Fruit fly (Drosophila melanogaster) whole organism, embryonic: Measurements from ENCODE around the gene nwk.

Experiments used
- CG10654 ChIP-seq: fragments of 200-800 bp; sonication (Bioruptor generic); optimal IDR thresholded peaks from 2 replicates; lab custom pipeline; 2016; ENCODE audit warnings: missing biosample characterization, missing genetic modification characterization
- CG11247 ChIP-seq: fragments of 200-800 bp; sonication (Bioruptor generic); IDR thresholded peaks from 2 replicates; pipeline ENCODE4 v1.3.6; 2022; ENCODE audit warnings: missing biosample characterization, missing genetic modification characterization
- CG11398 ChIP-seq: fragments of 200-800 bp; sonication (Bioruptor generic); optimal IDR thresholded peaks from 2 replicates; lab custom pipeline; 2016; ENCODE audit warnings: missing biosample characterization, missing genetic modification characterization
- CG14441 ChIP-seq: fragments of 200-800 bp; sonication (Bioruptor generic); IDR thresholded peaks from 2 replicates; pipeline ENCODE4 v1.3.6; 2022; ENCODE audit warnings: missing biosample characterization, missing genetic modification characterization
- CG15011 ChIP-seq: fragments of 200-800 bp; sonication (Bioruptor generic); optimal IDR thresholded peaks from 3 replicates; lab custom pipeline; 2018; ENCODE audit warnings: missing biosample characterization, mild to moderate bottlenecking, missing genetic modification characterization
- CG15696 ChIP-seq: fragments of 200-800 bp; sonication (Bioruptor generic); optimal IDR thresholded peaks from 2 replicates; lab custom pipeline; 2019; ENCODE audit warnings: missing biosample characterization, mild to moderate bottlenecking, missing genetic modification characterization, moderate library complexity
- CG16779 ChIP-seq: fragments of 200-800 bp; sonication (Bioruptor generic); IDR thresholded peaks from 2 replicates; pipeline ENCODE4 v1.3.6; 2022; ENCODE audit warnings: missing biosample characterization, missing genetic modification characterization
- CG17829 ChIP-seq: fragments of 200-800 bp; optimal IDR thresholded peaks from 2 replicates; lab custom pipeline; 2019; ENCODE audit warnings: missing biosample characterization, mild to moderate bottlenecking, missing genetic modification characterization, moderate library complexity
- CG18262 ChIP-seq: fragments of 200-800 bp; optimal IDR thresholded peaks from 3 replicates; lab custom pipeline; 2019; ENCODE audit warnings: missing biosample characterization, mild to moderate bottlenecking, missing genetic modification characterization, moderate library complexity
- CG2129 ChIP-seq: fragments of 200-800 bp; sonication (Bioruptor generic); IDR thresholded peaks from 2 replicates; pipeline ENCODE4 v1.3.6; 2022; ENCODE audit warnings: missing biosample characterization, missing genetic modification characterization; ENCODE audit not compliant: partially characterized antibody
- CG2199 ChIP-seq: fragments of 200-800 bp; sonication (Bioruptor generic); IDR thresholded peaks from 3 replicates; pipeline ENCODE4 v1.3.6; 2022; ENCODE audit warnings: missing biosample characterization, missing genetic modification characterization
- CG3163 ChIP-seq: fragments of 200-800 bp; sonication (Bioruptor generic); optimal IDR thresholded peaks from 3 replicates; lab custom pipeline; 2016; ENCODE audit warnings: missing biosample characterization, missing genetic modification characterization
- CG3847 ChIP-seq: fragments of 200-800 bp; sonication (Bioruptor generic); IDR thresholded peaks from 2 replicates; pipeline ENCODE4 v1.3.6; 2022; ENCODE audit warnings: missing biosample characterization, missing genetic modification characterization
- CG43689 ChIP-seq: fragments of 200-800 bp; sonication (Bioruptor generic); IDR thresholded peaks from 2 replicates; pipeline ENCODE4 v1.3.6; 2022; ENCODE audit warnings: missing biosample characterization, missing genetic modification characterization
- CG4617 ChIP-seq: fragments of 200-800 bp; sonication (Bioruptor generic); optimal IDR thresholded peaks from 3 replicates; lab custom pipeline; 2016; ENCODE audit warnings: missing biosample characterization, missing genetic modification characterization, borderline replicate concordance
- CG4730 ChIP-seq: fragments of 200-800 bp; sonication (Bioruptor generic); IDR thresholded peaks from 2 replicates; pipeline ENCODE4 v1.3.6; 2022; ENCODE audit warnings: missing biosample characterization, missing genetic modification characterization
- CG4854 ChIP-seq: fragments of 200-800 bp; sonication (Bioruptor generic); optimal IDR thresholded peaks from 2 replicates; lab custom pipeline; 2016; ENCODE audit warnings: missing biosample characterization, missing genetic modification characterization, inconsistent platforms
- CG6175 ChIP-seq: fragments of 200-800 bp; sonication (Bioruptor generic); IDR thresholded peaks from 3 replicates; pipeline ENCODE4 v1.3.6; 2022; ENCODE audit warnings: missing biosample characterization, missing genetic modification characterization
- CG8388 ChIP-seq: fragments of 200-800 bp; sonication (Bioruptor generic); optimal IDR thresholded peaks from 2 replicates; lab custom pipeline; 2019; ENCODE audit warnings: missing biosample characterization, mild to moderate bottlenecking, missing genetic modification characterization, moderate library complexity
- CG9437 ChIP-seq: fragments of 200-800 bp; sonication (Bioruptor generic); optimal IDR thresholded peaks from 2 replicates; lab custom pipeline; 2018; ENCODE audit warnings: missing biosample characterization, mild to moderate bottlenecking, missing genetic modification characterization
- CG9817 ChIP-seq: fragments of 200-800 bp; sonication (Bioruptor generic); optimal IDR thresholded peaks from 2 replicates; lab custom pipeline; 2018; ENCODE audit warnings: missing biosample characterization, mild to moderate bottlenecking, missing genetic modification characterization, moderate library complexity
- Doc2 ChIP-seq: fragments of 200-800 bp; sonication (Bioruptor generic); IDR thresholded peaks from 2 replicates; pipeline ENCODE4 v1.3.6; 2022; ENCODE audit warnings: missing biosample characterization, missing genetic modification characterization
- Ets65A ChIP-seq: fragments of 200-800 bp; sonication (Bioruptor generic); peaks from one replicate; lab custom pipeline; 2016; ENCODE audit warnings: missing biosample characterization, missing genetic modification characterization
- HmgZ ChIP-seq: fragments of 200-800 bp; sonication (Bioruptor generic); optimal IDR thresholded peaks from 2 replicates; lab custom pipeline; 2018; ENCODE audit warnings: missing biosample characterization, mild to moderate bottlenecking, missing genetic modification characterization
- Hr39 ChIP-seq: fragments of >200 bp; optimal IDR thresholded peaks from 2 replicates; lab custom pipeline; 2017
- Jarid2 ChIP-seq: fragments of 200-800 bp; sonication (Bioruptor generic); optimal IDR thresholded peaks from 3 replicates; lab custom pipeline; 2017; ENCODE audit warnings: mild to moderate bottlenecking, missing biosample characterization, missing genetic modification reagents, missing genetic modification characterization
- Nf-YA ChIP-seq: fragments of 200-800 bp; sonication (Bioruptor generic); IDR thresholded peaks from 2 replicates; pipeline ENCODE4 v1.3.6; 2022; ENCODE audit warnings: missing biosample characterization, missing genetic modification characterization
- Side ChIP-seq: fragments of 200-800 bp; sonication (Bioruptor generic); optimal IDR thresholded peaks from 2 replicates; lab custom pipeline; 2016; ENCODE audit warnings: missing biosample characterization, missing genetic modification characterization
- Sox100B ChIP-seq: fragments of 200-800 bp; sonication (Bioruptor generic); optimal IDR thresholded peaks from 3 replicates; lab custom pipeline; 2018; ENCODE audit warnings: missing biosample characterization, mild to moderate bottlenecking, missing genetic modification characterization
- Ssrp ChIP-seq: fragments of 200-800 bp; sonication (Bioruptor generic); optimal IDR thresholded peaks from 2 replicates; lab custom pipeline; 2018; ENCODE audit warnings: missing biosample characterization, mild to moderate bottlenecking, missing genetic modification characterization, moderate library complexity
- Taf1 ChIP-seq: fragments of 200-800 bp; sonication (Bioruptor generic); IDR thresholded peaks from 2 replicates; pipeline ENCODE4 v1.3.6; 2022; ENCODE audit warnings: missing biosample characterization, missing genetic modification characterization
- Xbp1 ChIP-seq: fragments of 200-800 bp; sonication (Bioruptor generic); optimal IDR thresholded peaks from 3 replicates; lab custom pipeline; 2016; ENCODE audit warnings: missing biosample characterization, mild to moderate bottlenecking, missing genetic modification characterization
- ap ChIP-seq: fragments of 200-800 bp; sonication (Bioruptor generic); IDR thresholded peaks from 2 replicates; pipeline ENCODE4 v1.3.6; 2022; ENCODE audit warnings: missing biosample characterization, missing genetic modification characterization
- ase ChIP-seq: fragments of 200-800 bp; sonication (Bioruptor generic); IDR thresholded peaks from 3 replicates; pipeline ENCODE4 v1.3.6; 2022; ENCODE audit warnings: missing biosample characterization, missing genetic modification characterization
- bsh ChIP-seq, 2 experiments: fragments of 200-800 bp; sonication (Bioruptor generic); optimal IDR thresholded peaks; 2 replicates each; lab custom pipeline; 2017 to 2018; ENCODE audit warnings: mild to moderate bottlenecking in 2 of 2, missing biosample characterization in 2 of 2, missing genetic modification characterization in 2 of 2, moderate library complexity in 1 of 2
- dysf ChIP-seq: fragments of 200-800 bp; sonication (Bioruptor generic); IDR thresholded peaks from 3 replicates; pipeline ENCODE4 v1.3.6; 2022; ENCODE audit warnings: missing biosample characterization, missing genetic modification characterization
- eve ChIP-seq, 2 experiments: fragments of >200 bp; optimal IDR thresholded peaks; 2 replicates each; lab custom pipeline; 2017; ENCODE audit warnings: missing biosample characterization in 2 of 2, missing genetic modification characterization in 2 of 2
- fd102C ChIP-seq: fragments of 200-800 bp; sonication (Bioruptor generic); optimal IDR thresholded peaks from 2 replicates; lab custom pipeline; 2018; ENCODE audit warnings: missing biosample characterization, mild to moderate bottlenecking, missing genetic modification characterization, moderate library complexity
- grau ChIP-seq: fragments of 200-800 bp; optimal IDR thresholded peaks from 3 replicates; lab custom pipeline; 2019; ENCODE audit warnings: missing biosample characterization, mild to moderate bottlenecking, missing genetic modification characterization, moderate library complexity
- gro ChIP-seq: fragments of 200-800 bp; sonication (Bioruptor generic); optimal IDR thresholded peaks from 2 replicates; lab custom pipeline; 2016; ENCODE audit warnings: missing biosample characterization, missing genetic modification characterization
- her ChIP-seq: fragments of 200-800 bp; sonication (Bioruptor generic); optimal IDR thresholded peaks from 2 replicates; lab custom pipeline; 2016; ENCODE audit warnings: missing biosample characterization, missing genetic modification characterization
- insv ChIP-seq, 2 experiments: fragments of 200-800 bp; sonication (Bioruptor generic); optimal IDR thresholded peaks; 3 replicates each; lab custom pipeline; 2016 to 2018; ENCODE audit warnings: missing biosample characterization in 2 of 2, missing genetic modification characterization in 2 of 2
- lmd ChIP-seq: fragments of 200-800 bp; sonication (Bioruptor generic); IDR thresholded peaks from 2 replicates; pipeline ENCODE4 v1.3.6; 2022; ENCODE audit warnings: missing biosample characterization, missing genetic modification characterization
- mam ChIP-seq: fragments of 200-800 bp; sonication (Bioruptor generic); optimal IDR thresholded peaks from 3 replicates; lab custom pipeline; 2016; ENCODE audit warnings: missing biosample characterization, missing genetic modification characterization
- mld ChIP-seq: fragments of 200-800 bp; sonication (Bioruptor generic); IDR thresholded peaks from 3 replicates; pipeline ENCODE4 v1.3.6; 2022; ENCODE audit warnings: missing biosample characterization, missing genetic modification characterization; ENCODE audit not compliant: partially characterized antibody
- pho ChIP-seq: fragments of 200-800 bp; sonication (Bioruptor generic); optimal IDR thresholded peaks from 2 replicates; lab custom pipeline; 2016; ENCODE audit warnings: missing biosample characterization, missing genetic modification characterization
- pita ChIP-seq: fragments of 200-800 bp; sonication (Bioruptor generic); optimal IDR thresholded peaks from 2 replicates; lab custom pipeline; 2017; ENCODE audit warnings: missing biosample characterization, mild to moderate bottlenecking, missing genetic modification characterization
- sd ChIP-seq: fragments of 200-800 bp; sonication (Bioruptor generic); optimal IDR thresholded peaks from 3 replicates; lab custom pipeline; 2018; ENCODE audit warnings: missing biosample characterization, mild to moderate bottlenecking, missing genetic modification characterization, moderate library complexity
- usp ChIP-seq: fragments of >200 bp; optimal IDR thresholded peaks from 2 replicates; lab custom pipeline; 2017; ENCODE audit warnings: missing biosample characterization, missing genetic modification characterization
- wdn ChIP-seq: fragments of 200-800 bp; sonication (Bioruptor generic); IDR thresholded peaks from 2 replicates; pipeline ENCODE4 v1.3.6; 2022; ENCODE audit warnings: missing biosample characterization, missing genetic modification characterization

The nwk gene

DNA sequence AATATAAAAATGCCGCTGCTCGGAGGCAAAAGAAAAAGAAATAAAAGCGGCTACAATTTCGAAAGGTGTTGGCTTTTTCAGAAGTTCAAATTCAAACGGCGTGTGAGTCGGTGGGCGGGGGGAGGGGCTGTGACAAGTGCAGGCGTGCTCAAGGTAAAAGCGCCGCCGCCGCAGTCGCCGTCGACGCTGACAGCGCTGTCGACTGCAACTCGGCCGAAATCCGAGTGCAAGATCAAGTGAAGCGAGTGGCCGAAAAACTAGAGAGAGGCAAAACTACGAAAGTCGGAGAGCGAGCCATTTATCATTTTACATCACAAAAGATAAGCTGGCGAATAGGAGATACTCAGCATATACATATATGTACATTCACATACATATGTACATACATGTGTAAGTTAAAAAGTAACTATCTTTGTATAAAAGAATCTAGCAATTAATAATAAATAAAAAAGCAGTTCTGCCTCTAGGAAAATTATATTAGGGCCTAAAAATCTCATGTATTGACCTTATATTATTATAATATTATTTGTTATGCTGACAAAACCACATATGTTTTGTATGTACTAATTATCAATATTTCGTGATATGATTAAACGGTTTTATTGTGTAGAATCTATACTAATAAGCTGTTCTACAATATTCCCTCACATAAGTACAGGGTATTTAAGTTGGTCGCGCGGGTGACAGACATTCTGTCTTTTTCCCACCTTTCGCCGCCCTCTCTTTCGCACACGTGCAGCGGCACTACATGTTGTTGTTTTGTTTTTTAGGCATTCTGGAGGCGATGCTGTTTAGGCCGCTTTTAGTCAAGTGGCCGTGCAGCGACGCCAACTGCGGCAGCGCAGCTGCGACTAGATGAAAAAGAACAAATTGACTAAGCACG lies 8.7 kb upstream of the nwk start (continued):
- no peak for TF ChIP-seq CG4854 (GFP tag; lab: Kevin White, UChicago)
- TF ChIP-seq Ssrp, result peak; percentile 84
- TF ChIP-seq CG2199 (GFP tag; lab: Robert Waterston, UW), result 0 out of 3 replicates have a peak, but pooled peaks have one; percentile 54
- no peak for TF ChIP-seq mld (GFP tag; lab: Robert Waterston, UW)
- 0 out of 2 replicates have a peak, but pooled peaks have one; percentile 19 for TF ChIP-seq ap (GFP tag; lab: Robert Waterston, UW)
- TF ChIP-seq CG3847 (GFP tag; lab: Robert Waterston, UW), result 0 out of 2 replicates have a peak, but pooled peaks have one; percentile 11
- TF ChIP-seq ase (GFP tag; lab: Robert Waterston, UW), result no peak
- no peak for TF ChIP-seq CG4730 (GFP tag; lab: Robert Waterston, UW)
- TF ChIP-seq gro (GFP tag; lab: Kevin White, UChicago), result no peak
- TF ChIP-seq CG18262 (tag; lab: Kevin White, UChicago), result peak; percentile 89
- no peak for TF ChIP-seq CG9437 (GFP tag; lab: Kevin White, UChicago)
- TF ChIP-seq CG11247 (GFP tag; lab: Robert Waterston, UW), result no peak
- TF ChIP-seq eve (GFP tag; optimal IDR thresholded peaks at IDR 0.05; lab: Kevin White, UChicago), result peak in 1 of 2 experiments; percentile 58
- peak; percentile 16 for TF ChIP-seq sd
- peak; percentile 49 for TF ChIP-seq lmd (GFP tag; lab: Robert Waterston, UW)
- peak; percentile 24 for TF ChIP-seq CG10654 (GFP tag; lab: Kevin White, UChicago)
- no peak for TF ChIP-seq HmgZ (tag; lab: Kevin White, UChicago)
- no peak for TF ChIP-seq her (GFP tag; lab: Kevin White, UChicago)
- TF ChIP-seq bsh (GFP tag; optimal IDR thresholded peaks at IDR 0.05; lab: Kevin White, UChicago), result peak in 1 of 2 experiments; percentile 82
- TF ChIP-seq Side (GFP tag; lab: Kevin White, UChicago), result no peak
- TF ChIP-seq Doc2, result no peak
- TF ChIP-seq pita (GFP tag; lab: Kevin White, UChicago), result no peak
- TF ChIP-seq CG14441, result peak; percentile 54; the same call in 1 of the 2 replicates
- TF ChIP-seq Hr39 (lab: Kevin White, UChicago), result no peak
- peak; percentile 52 for TF ChIP-seq CG15011
- TF ChIP-seq Ets65A, result no peak
- peak; percentile 84 for TF ChIP-seq Sox100B
- no peak for TF ChIP-seq CG43689 (GFP tag; lab: Robert Waterston, UW)
- TF ChIP-seq CG8388 (GFP tag; lab: Kevin White, UChicago), result peak; percentile 72
- no peak for TF ChIP-seq CG9817 (tag; lab: Kevin White, UChicago)
- TF ChIP-seq usp (GFP tag; lab: Kevin White, UChicago), result no peak
- no peak for TF ChIP-seq fd102C (GFP tag; lab: Kevin White, UChicago)
- no peak for TF ChIP-seq Taf1 (GFP tag; lab: Robert Waterston, UW)
- TF ChIP-seq mam (GFP tag; lab: Kevin White, UChicago), result no peak
- peak; percentile 23 for TF ChIP-seq CG4617 (GFP tag; lab: Kevin White, UChicago)
- TF ChIP-seq CG6175 (GFP tag; lab: Robert Waterston, UW), result no peak
- no peak for TF ChIP-seq CG3163 (GFP tag; lab: Kevin White, UChicago)
- TF ChIP-seq CG16779 (GFP tag; lab: Robert Waterston, UW), result no peak
- TF ChIP-seq Nf-YA (GFP tag; lab: Robert Waterston, UW), result 0 out of 2 replicates have a peak, but pooled peaks have one; percentile 20
- peak; percentile 70 for TF ChIP-seq Xbp1 (GFP tag; lab: Kevin White, UChicago)
- TF ChIP-seq wdn, result no peak
- peak; percentile 39; the same call in 1 of the 3 replicates for TF ChIP-seq dysf
- no peak for TF ChIP-seq pho (GFP tag; lab: Kevin White, UChicago)
- no peak for TF ChIP-seq Jarid2 (GFP tag; lab: Kevin White, UChicago)
- peak in 1 of 2 experiments; percentile 43 for TF ChIP-seq insv (GFP tag; optimal IDR thresholded peaks at IDR 0.05; lab: Kevin White, UChicago)
- TF ChIP-seq grau (tag; lab: Kevin White, UChicago), result peak; percentile 80
- TF ChIP-seq CG11398 (GFP tag; lab: Kevin White, UChicago), result peak; percentile 6
- no peak for TF ChIP-seq CG2129
- TF ChIP-seq CG17829 (tag; lab: Kevin White, UChicago), result peak; percentile 73
- peak; percentile 47 for TF ChIP-seq CG15696 (tag; lab: Kevin White, UChicago)
